Worm (Caenorhabditis elegans) whole organism, late embryonic: ENCODE results near the gene B0563.7.
"Not testable (repeated sequence)": the region's sequence is repeated elsewhere in the genome, so short reads cannot be mapped to it uniquely, and the experiment has no call there.

Experiments
- C08G9.2 ChIP-seq: sonication (generic microtip); optimal IDR thresholded peaks from 2 replicates; lab custom pipeline; 2016; ENCODE audit warnings: mild to moderate bottlenecking, missing genetic modification characterization, moderate library complexity, missing compliant biosample characterization
- C38D4.7 ChIP-seq: fragments of 200-800 bp; sonication (Bioruptor generic); optimal IDR thresholded peaks from 2 replicates; lab custom pipeline; 2018; ENCODE audit warnings: mild to moderate bottlenecking, missing genetic modification characterization, moderate library complexity, missing compliant biosample characterization
- F13H6.1 ChIP-seq: sonication (generic microtip); optimal IDR thresholded peaks from 2 replicates; lab custom pipeline; 2016; ENCODE audit warnings: missing genetic modification characterization, missing compliant biosample characterization
- T23F11.4 ChIP-seq: fragments of 200-800 bp; sonication (Bioruptor generic); optimal IDR thresholded peaks from 2 replicates; lab custom pipeline; 2018; ENCODE audit warnings: mild to moderate bottlenecking, missing genetic modification characterization, missing compliant biosample characterization
- ahr-1 ChIP-seq: sonication (generic microtip); optimal IDR thresholded peaks from 2 replicates; lab custom pipeline; 2016; ENCODE audit warnings: missing genetic modification characterization, missing compliant biosample characterization
- ama-1 ChIP-seq: fragments of 150-350 bp; optimal IDR thresholded peaks from 2 replicates; lab custom pipeline; 2014
- ceh-14 ChIP-seq: sonication (generic microtip); optimal IDR thresholded peaks from 2 replicates; lab custom pipeline; 2016; ENCODE audit warnings: missing genotype, missing genetic modification characterization, missing compliant biosample characterization
- ceh-18 ChIP-seq: sonication (generic microtip); optimal IDR thresholded peaks from 2 replicates; lab custom pipeline; 2016; ENCODE audit warnings: missing genetic modification characterization, missing compliant biosample characterization
- ceh-19 ChIP-seq: fragments of 200-800 bp; sonication (Bioruptor generic); optimal IDR thresholded peaks from 2 replicates; lab custom pipeline; 2018; ENCODE audit warnings: mild to moderate bottlenecking, missing genetic modification characterization, missing compliant biosample characterization
- ceh-2 ChIP-seq: sonication (generic microtip); optimal IDR thresholded peaks from 2 replicates; lab custom pipeline; 2016; ENCODE audit warnings: missing genotype, missing genetic modification characterization, missing compliant biosample characterization
- ceh-24 ChIP-seq: sonication (generic microtip); optimal IDR thresholded peaks from 2 replicates; lab custom pipeline; 2016; ENCODE audit warnings: mild to moderate bottlenecking, missing genetic modification characterization, missing compliant biosample characterization
- ceh-30 ChIP-seq: fragments of 150-350 bp; optimal IDR thresholded peaks from 2 replicates; lab custom pipeline; 2014; ENCODE audit warnings: missing biosample characterization, missing genetic modification characterization
- ceh-45 ChIP-seq: fragments of 200-800 bp; sonication (Bioruptor generic); IDR thresholded peaks from 2 replicates; pipeline ENCODE4 v1.3.6; 2022; ENCODE audit warnings: missing genetic modification reagents, missing genetic modification characterization, missing compliant biosample characterization
- ceh-6 ChIP-seq: fragments of 200-800 bp; sonication (Bioruptor generic); optimal IDR thresholded peaks from 2 replicates; lab custom pipeline; 2018; ENCODE audit warnings: mild to moderate bottlenecking, missing genetic modification characterization, missing compliant biosample characterization
- dmd-4 ChIP-seq: sonication (generic microtip); optimal IDR thresholded peaks from 2 replicates; lab custom pipeline; 2016; ENCODE audit warnings: borderline replicate concordance, missing genetic modification characterization, missing compliant biosample characterization
- dve-1 ChIP-seq: sonication (generic microtip); optimal IDR thresholded peaks from 2 replicates; lab custom pipeline; 2017; ENCODE audit warnings: antibody characterized with exemption, mild to moderate bottlenecking, missing genetic modification characterization, missing compliant biosample characterization
- eyg-1 ChIP-seq: sonication (generic microtip); optimal IDR thresholded peaks from 2 replicates; lab custom pipeline; 2016; ENCODE audit warnings: missing genotype, missing genetic modification characterization, missing compliant biosample characterization
- fkh-10 ChIP-seq: fragments of 150-350 bp; optimal IDR thresholded peaks from 2 replicates; lab custom pipeline; 2014; ENCODE audit warnings: missing biosample characterization, missing genetic modification reagents, missing genetic modification characterization
- fkh-6 ChIP-seq: sonication (generic microtip); optimal IDR thresholded peaks from 2 replicates; lab custom pipeline; 2016; ENCODE audit warnings: missing genetic modification characterization, missing compliant biosample characterization
- gmeb-2 ChIP-seq: sonication (generic microtip); optimal IDR thresholded peaks from 2 replicates; lab custom pipeline; 2016; ENCODE audit warnings: missing genetic modification characterization, inconsistent platforms, missing compliant biosample characterization
- hlh-13 ChIP-seq: fragments of 200-800 bp; sonication (Bioruptor generic); optimal IDR thresholded peaks from 2 replicates; lab custom pipeline; 2018; ENCODE audit warnings: mild to moderate bottlenecking, missing genetic modification characterization, missing compliant biosample characterization
- hlh-6 ChIP-seq: sonication (generic microtip); optimal IDR thresholded peaks from 2 replicates; lab custom pipeline; 2016; ENCODE audit warnings: missing genotype, missing genetic modification characterization, missing compliant biosample characterization
- lim-6 ChIP-seq: sonication (generic microtip); optimal IDR thresholded peaks from 2 replicates; lab custom pipeline; 2016; ENCODE audit warnings: missing genetic modification characterization, missing compliant biosample characterization
- madf-2 ChIP-seq: sonication (generic microtip); optimal IDR thresholded peaks from 2 replicates; lab custom pipeline; 2017; ENCODE audit warnings: missing genetic modification characterization, missing compliant biosample characterization
- nhr-232 ChIP-seq: sonication (generic microtip); optimal IDR thresholded peaks from 2 replicates; lab custom pipeline; 2016; ENCODE audit warnings: missing genetic modification characterization, missing compliant biosample characterization
- pax-1 ChIP-seq: fragments of 150-350 bp; optimal IDR thresholded peaks from 2 replicates; lab custom pipeline; 2014; ENCODE audit warnings: missing biosample characterization, missing genetic modification characterization
- pha-4 ChIP-seq: fragments of 150-350 bp; optimal IDR thresholded peaks from 2 replicates; lab custom pipeline; 2018; ENCODE audit warnings: missing biosample characterization, missing genetic modification reagents, missing genetic modification characterization
- rnt-1 ChIP-seq: sonication (generic microtip); optimal IDR thresholded peaks from 2 replicates; lab custom pipeline; 2016; ENCODE audit warnings: missing genetic modification characterization, missing compliant biosample characterization
- sdc-2 ChIP-seq: sonication (generic microtip); optimal IDR thresholded peaks from 2 replicates; lab custom pipeline; 2016; ENCODE audit warnings: missing genotype, missing genetic modification characterization, missing compliant biosample characterization
- sox-2 ChIP-seq: fragments of 200-800 bp; sonication (Bioruptor generic); IDR thresholded peaks from 2 replicates; pipeline ENCODE4 v1.3.6; 2022; ENCODE audit warnings: missing genetic modification reagents, missing genetic modification characterization, missing compliant biosample characterization
- sox-4 ChIP-seq: sonication (generic microtip); optimal IDR thresholded peaks from 2 replicates; lab custom pipeline; 2017; ENCODE audit warnings: mild to moderate bottlenecking, missing genetic modification characterization, inconsistent platforms, missing compliant biosample characterization
- tbx-7 ChIP-seq: sonication (generic microtip); optimal IDR thresholded peaks from 2 replicates; lab custom pipeline; 2016; ENCODE audit warnings: missing genotype, missing genetic modification characterization, missing compliant biosample characterization
- unc-3 ChIP-seq, 2 experiments: fragments of 200-800 bp in 1 of 2; sonication (Bioruptor generic) in 1 of 2; sonication (generic microtip) in 1 of 2; conservative IDR thresholded peaks in 1 of 2; optimal IDR thresholded peaks in 1 of 2; 2 replicates each; pipeline versions ENCODE4 v1.3.6 to Lab custom; 2016 to 2022; ENCODE audit warnings: missing compliant biosample characterization in 2 of 2, missing genetic modification characterization in 2 of 2, missing genetic modification reagents in 1 of 2
- unc-42 ChIP-seq: sonication (generic microtip); optimal IDR thresholded peaks from 2 replicates; lab custom pipeline; 2016; ENCODE audit warnings: missing genotype, missing genetic modification characterization, missing compliant biosample characterization
- unc-55 ChIP-seq: sonication (generic microtip); optimal IDR thresholded peaks from 2 replicates; lab custom pipeline; 2017; ENCODE audit warnings: missing biosample characterization, missing genetic modification reagents, missing genetic modification characterization
- zip-5 ChIP-seq: sonication (generic microtip); optimal IDR thresholded peaks from 2 replicates; lab custom pipeline; 2016; ENCODE audit warnings: missing genetic modification characterization, missing compliant biosample characterization

B0563.7 gene

DNA sequence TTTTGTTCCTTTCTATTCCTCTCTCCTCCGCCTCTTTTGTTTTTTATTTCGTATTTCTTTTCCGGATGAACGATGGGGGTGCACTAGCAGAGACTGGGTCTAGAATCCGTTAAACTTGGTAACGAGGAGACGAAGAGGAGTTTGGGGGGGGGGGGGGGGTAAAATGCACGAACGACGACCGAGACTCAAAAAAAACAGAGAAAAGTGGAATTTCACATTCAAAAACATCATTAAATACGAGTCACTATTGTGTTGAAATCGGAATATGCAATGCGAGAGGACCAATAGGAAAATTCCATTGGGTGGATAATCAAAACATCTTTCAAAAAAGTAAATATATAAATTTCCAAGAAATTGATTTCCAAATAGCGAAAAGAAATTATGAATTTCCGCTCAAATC lies at the start of gene B0563.7:
Gene B0563.7, minus strand, starts transcription at position 101 of the 400 bp plus-strand sequence.
- TF ChIP-seq ceh-24 (tag; lab: Kevin White, UChicago) = no peak
- no peak for TF ChIP-seq nhr-232 (tag; lab: Kevin White, UChicago)
- no peak for TF ChIP-seq hlh-6
- no peak for TF ChIP-seq sox-2 (GFP tag; lab: Robert Waterston, UW)
- no peak for TF ChIP-seq dmd-4 (tag; lab: Kevin White, UChicago)
- no peak for TF ChIP-seq hlh-13
- no peak for TF ChIP-seq rnt-1 (tag; lab: Kevin White, UChicago)
- no peak for TF ChIP-seq lim-6

DNA sequence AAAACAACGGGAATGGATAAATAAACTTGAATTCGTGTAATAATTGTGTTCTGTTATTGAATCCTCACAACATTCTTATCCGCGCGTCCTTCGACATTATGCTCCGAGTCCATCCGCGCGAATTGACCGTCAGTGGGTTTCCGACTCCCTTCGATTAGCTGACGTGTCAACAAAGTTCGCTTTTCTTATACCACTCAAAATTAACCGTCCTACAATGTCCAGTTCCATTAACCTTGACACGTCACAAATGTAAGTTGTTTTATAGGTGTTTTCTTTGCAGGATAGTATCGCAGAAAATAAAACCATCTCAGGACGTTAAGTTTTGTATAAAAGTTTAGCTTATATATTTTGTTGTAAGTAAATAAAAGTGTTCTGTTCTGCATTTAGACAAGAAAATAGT lies 49.4 kb upstream of the B0563.7 start, which contains the start of gene crb-3:
Gene crb-3, plus strand, starts transcription at position 301 of the 400 bp plus-strand sequence.
- not testable (repeated sequence) for TF ChIP-seq eyg-1 (tag; lab: Kevin White, UChicago); ama-1 (lab: Kevin White, UChicago); unc-42 (tag; lab: Kevin White, UChicago)

DNA sequence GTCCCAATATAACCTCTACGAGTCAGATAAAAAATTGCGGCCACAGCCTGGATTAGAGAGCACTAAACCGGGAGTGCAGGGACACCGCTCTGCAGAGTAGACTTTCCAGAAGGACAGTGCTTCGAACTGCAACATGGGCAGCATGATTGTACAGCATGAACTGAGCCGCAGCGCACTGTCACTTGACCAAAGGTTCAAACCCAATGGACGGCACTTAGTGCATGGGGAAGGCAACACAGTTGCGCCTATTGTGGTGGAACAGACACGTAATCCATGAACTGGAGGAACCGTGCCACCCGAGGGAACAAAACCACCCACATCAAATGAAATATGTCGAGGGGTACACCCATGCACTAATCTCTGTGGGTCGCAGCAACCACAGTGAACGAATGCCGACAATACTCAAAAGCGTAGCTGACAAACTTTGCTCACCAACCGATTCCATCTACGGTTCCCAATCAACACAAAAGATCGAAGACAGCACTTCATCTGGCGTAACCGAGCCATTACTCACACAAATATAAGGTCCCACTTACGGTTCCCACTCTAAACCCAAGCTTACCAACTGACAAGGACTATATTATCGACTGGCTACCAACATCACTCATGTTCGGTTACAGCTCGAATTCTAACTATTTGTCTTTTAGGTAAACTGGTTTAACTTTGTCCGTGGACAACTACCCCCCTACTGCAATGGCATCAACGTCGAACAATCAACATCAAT lies 41.4 kb upstream of the B0563.7 start:
- TF ChIP-seq tbx-7 (no peak), fkh-6 (tag; lab: Kevin White, UChicago) (no peak), fkh-10 (GFP tag; lab: Kevin White, UChicago) (no peak), sox-4 (tag; lab: Kevin White, UChicago) (no peak), ceh-18 (tag; lab: Kevin White, UChicago) (no peak)

- TF ChIP-seq dve-1 (tag; lab: Kevin White, UChicago) (no peak), ceh-6 (GFP tag; lab: Kevin White, UChicago) (no peak), tbx-7 (no peak), C38D4.7 (GFP tag; lab: Kevin White, UChicago) (no peak), ahr-1 (tag; lab: Kevin White, UChicago) (no peak), unc-3 (GFP tag; conservative IDR thresholded peaks at IDR 0.05; lab: Robert Waterston, UW) (no peak), unc-3 (tag; optimal IDR thresholded peaks at IDR 0.05; lab: Kevin White, UChicago) (no peak), pha-4 (tag; lab: Kevin White, UChicago) (no peak)
These were observed 40.0 kb upstream of the B0563.7 start for ce11 chrX:9194081-9194480.

DNA sequence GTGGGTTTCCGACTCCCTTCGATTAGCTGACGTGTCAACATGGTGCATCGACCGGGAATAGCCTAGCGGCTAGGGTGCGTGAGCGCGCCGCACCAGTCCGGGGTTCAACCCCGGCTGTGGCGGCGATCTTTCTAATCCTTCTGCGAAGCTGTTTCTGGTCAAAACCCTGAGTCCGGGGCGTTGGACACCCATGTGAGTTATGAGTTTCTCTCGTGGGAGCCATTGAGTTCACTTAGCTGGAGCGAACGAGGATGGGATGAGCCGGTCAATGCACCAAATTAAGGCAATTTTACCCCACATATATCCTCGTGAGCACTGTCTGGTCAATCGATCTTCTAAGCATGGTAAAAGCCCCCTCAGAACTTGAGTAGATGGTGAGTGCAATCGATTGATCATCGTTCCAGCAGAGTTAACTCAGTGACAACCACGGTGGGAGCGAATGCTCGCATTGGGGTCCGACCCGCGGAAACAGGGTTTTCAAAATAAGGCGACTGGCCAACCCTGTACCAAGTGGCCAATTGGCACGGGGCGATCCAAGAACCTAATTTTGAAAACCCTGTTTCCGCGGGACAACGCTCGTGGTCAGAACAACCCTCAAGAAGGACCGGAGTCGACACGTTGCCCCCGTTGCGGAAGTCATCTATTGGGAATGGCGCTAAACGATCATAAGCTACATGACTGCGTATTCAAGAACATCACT lies 37.8 kb upstream of the B0563.7 start, which contains the start of gene Y81B9A.1:
Gene Y81B9A.1, plus strand, starts transcription at position 650 of the 700 bp plus-strand sequence.
- TF ChIP-seq ceh-30 (tag; lab: Kevin White, UChicago) (no peak), ceh-24 (tag; lab: Kevin White, UChicago) (no peak), T23F11.4 (GFP tag; lab: Kevin White, UChicago) (no peak), ceh-2 (no peak), unc-55 (GFP tag; lab: Kevin White, UChicago) (no peak), pax-1 (tag; lab: Kevin White, UChicago) (no peak), ceh-19 (GFP tag; lab: Kevin White, UChicago) (no peak), hlh-13 (no peak), hlh-6 (no peak), sdc-2 (tag; lab: Kevin White, UChicago) (no peak), gmeb-2 (tag; lab: Kevin White, UChicago) (no peak), ceh-45 (GFP tag; lab: Robert Waterston, UW) (no peak), sox-4 (tag; lab: Kevin White, UChicago) (no peak), ahr-1 (tag; lab: Kevin White, UChicago) (no peak), zip-5 (no peak), fkh-10 (GFP tag; lab: Kevin White, UChicago) (no peak), madf-2 (no peak), F13H6.1 (tag; lab: Kevin White, UChicago) (no peak), ceh-14 (tag; lab: Kevin White, UChicago) (no peak), C08G9.2 (tag; lab: Kevin White, UChicago) (no peak)
